Worm (Caenorhabditis elegans) whole organism, midembryonic: Measurements from ENCODE around the gene arrd-14.

Source experiments
- T22C8.4 ChIP-seq: fragments of 200-800 bp; sonication (Bioruptor generic); IDR thresholded peaks from 2 replicates; pipeline ENCODE4 v1.3.6; 2022; ENCODE audit warnings: missing genetic modification characterization, missing compliant biosample characterization
- flt-1 ChIP-seq: fragments of 200-800 bp; sonication (Bioruptor generic); IDR thresholded peaks from 2 replicates; pipeline ENCODE4 v1.3.6; 2022; ENCODE audit warnings: missing genetic modification characterization, missing compliant biosample characterization
- klf-2 ChIP-seq: fragments of 200-800 bp; sonication (Bioruptor generic); conservative IDR thresholded peaks from 2 replicates; pipeline ENCODE4 v1.3.6; 2022; ENCODE audit warnings: missing genetic modification reagents, missing genetic modification characterization, missing compliant biosample characterization
- med-1 ChIP-seq: sonication (generic microtip); optimal IDR thresholded peaks from 2 replicates; lab custom pipeline; 2017; ENCODE audit warnings: missing genetic modification characterization, mild to moderate bottlenecking, missing compliant biosample characterization, antibody characterized with exemption, missing genetic modification reagents; ENCODE audit not compliant: insufficient read depth
- tab-1 ChIP-seq: fragments of 200-800 bp; sonication (Bioruptor generic); IDR thresholded peaks from 2 replicates; pipeline ENCODE4 v1.3.6; 2022; ENCODE audit warnings: missing genetic modification characterization, missing compliant biosample characterization
- ztf-23 ChIP-seq: fragments of 200-800 bp; sonication (Bioruptor generic); IDR thresholded peaks from 2 replicates; pipeline ENCODE4 v1.3.6; 2022; ENCODE audit warnings: missing genetic modification reagents, missing genetic modification characterization, missing compliant biosample characterization
- ztf-29 ChIP-seq: fragments of 200-800 bp; sonication (Bioruptor generic); IDR thresholded peaks from 2 replicates; pipeline ENCODE4 v1.3.6; 2022; ENCODE audit warnings: missing genetic modification reagents, missing genetic modification characterization, missing compliant biosample characterization

DNA sequence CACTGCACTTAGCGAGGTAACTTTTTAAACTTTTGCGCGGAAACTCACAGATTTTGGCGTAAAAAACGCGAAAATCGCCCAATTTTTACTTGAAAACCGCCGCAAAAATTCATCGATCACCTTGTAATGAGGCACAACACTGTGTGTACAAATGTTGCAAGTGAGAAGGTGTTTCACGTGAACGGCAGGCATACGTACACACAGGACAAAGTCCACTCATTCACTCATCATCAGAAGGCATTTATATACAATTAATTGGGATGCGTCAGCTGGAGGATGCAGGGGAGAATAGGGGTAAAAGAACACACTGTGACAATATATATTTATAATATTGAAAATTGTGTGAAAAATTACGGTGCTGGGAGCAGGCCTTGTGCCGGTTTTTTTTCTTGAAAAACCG, 15.2 kb upstream of the arrd-14 start:
- TF ChIP-seq klf-2 (GFP tag; lab: Robert Waterston, UW) = no peak
- no peak for TF ChIP-seq flt-1 (GFP tag; lab: Robert Waterston, UW)
- no peak for TF ChIP-seq ztf-23 (GFP tag; lab: Robert Waterston, UW)
- no peak for TF ChIP-seq med-1
- TF ChIP-seq T22C8.4 (GFP tag; lab: Robert Waterston, UW) = no peak
- TF ChIP-seq ztf-29 (GFP tag; lab: Robert Waterston, UW) = no peak
- TF ChIP-seq tab-1 (GFP tag; lab: Robert Waterston, UW) = no peak
